Worm (Caenorhabditis elegans): Measurements from ENCODE around the gene nkat-1.

DNA sequence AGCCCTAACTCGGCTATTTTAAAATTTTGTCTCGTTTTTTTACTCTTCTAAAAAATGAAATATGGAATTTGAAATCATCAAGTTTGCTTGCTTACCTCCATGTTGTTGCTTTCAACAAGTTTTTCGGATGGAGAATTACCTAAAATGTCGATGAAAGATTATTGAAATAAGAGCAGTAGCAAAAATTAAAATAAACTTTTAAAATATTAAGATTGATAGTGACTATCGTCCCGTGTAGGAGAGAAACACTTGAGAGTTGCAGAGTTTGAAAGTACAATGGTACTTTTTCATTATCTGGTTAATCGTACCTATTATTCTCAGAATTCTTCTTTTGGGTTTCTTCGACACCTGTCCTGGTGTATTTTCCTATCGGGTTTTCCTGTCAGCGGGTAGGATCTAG lies 17.0 kb upstream of the nkat-1 start, which contains the start of gene ceh-90:
- TF ChIP-seq dmd-4 (tag; optimal IDR thresholded peaks at IDR 0.05; ENCODE audit: borderline replicate concordance) (no peak), ets-4 (tag; optimal IDR thresholded peaks at IDR 0.05) (no peak), sox-4 (tag; optimal IDR thresholded peaks at IDR 0.05) (no peak), ceh-18 (tag; optimal IDR thresholded peaks at IDR 0.05) (no peak), ttx-3 (tag; optimal IDR thresholded peaks at IDR 0.05) (no peak), pqm-1 (tag; optimal IDR thresholded peaks at IDR 0.05) (no peak), ama-1 (optimal IDR thresholded peaks at IDR 0.05) (no peak), hlh-6 (tag; optimal IDR thresholded peaks at IDR 0.05) (no peak), pha-4 (tag; optimal IDR thresholded peaks at IDR 0.05) (no peak)

Measured in whole organism, late embryonic.